Worm (Caenorhabditis elegans) whole organism, early embryonic: Measurements from ENCODE around the gene sre-56.
"Not testable (repeated sequence)": the region's sequence is repeated elsewhere in the genome, so short reads cannot be mapped to it uniquely, and the experiment has no call there.

Experiments
- B0310.2 ChIP-seq: sonication (generic microtip); optimal IDR thresholded peaks from 2 replicates; lab custom pipeline; 2016; ENCODE audit warnings: mild to moderate bottlenecking, missing genetic modification characterization, missing compliant biosample characterization
- aly-1 ChIP-seq: sonication (generic microtip); optimal IDR thresholded peaks from 2 replicates; lab custom pipeline; 2016; ENCODE audit warnings: missing genetic modification characterization, missing compliant biosample characterization
- ama-1 ChIP-seq: fragments of 150-350 bp; optimal IDR thresholded peaks from 2 replicates; lab custom pipeline; 2014
- ceh-13 ChIP-seq: fragments of 200-800 bp; sonication (Bioruptor generic); optimal IDR thresholded peaks from 2 replicates; lab custom pipeline; 2018; ENCODE audit warnings: mild to moderate bottlenecking, missing genetic modification characterization, missing compliant biosample characterization
- ceh-36 ChIP-seq: sonication (generic microtip); optimal IDR thresholded peaks from 2 replicates; lab custom pipeline; 2016; ENCODE audit warnings: missing genetic modification characterization, inconsistent platforms, missing compliant biosample characterization
- ets-7 ChIP-seq: sonication (generic microtip); optimal IDR thresholded peaks from 2 replicates; lab custom pipeline; 2016; ENCODE audit warnings: missing genotype, missing genetic modification characterization, missing compliant biosample characterization
- flt-1 ChIP-seq: fragments of 200-800 bp; sonication (Bioruptor generic); IDR thresholded peaks from 2 replicates; pipeline ENCODE4 v1.3.6; 2022; ENCODE audit warnings: missing genetic modification characterization, missing compliant biosample characterization
- hmbx-1 ChIP-seq: sonication (generic microtip); optimal IDR thresholded peaks from 2 replicates; lab custom pipeline; 2016; ENCODE audit warnings: mild to moderate bottlenecking, missing genetic modification characterization, missing compliant biosample characterization
- hmg-4 ChIP-seq: fragments of 200-800 bp; sonication (Bioruptor generic); optimal IDR thresholded peaks from 2 replicates; lab custom pipeline; 2018; ENCODE audit warnings: mild to moderate bottlenecking, missing genetic modification characterization, missing compliant biosample characterization
- hnd-1 ChIP-seq: sonication (generic microtip); optimal IDR thresholded peaks from 2 replicates; lab custom pipeline; 2016; ENCODE audit warnings: missing genetic modification characterization, missing compliant biosample characterization
- pes-1 ChIP-seq: fragments of 200-800 bp; sonication (Bioruptor generic); IDR thresholded peaks from 2 replicates; pipeline ENCODE4 v1.3.6; 2022; ENCODE audit warnings: missing genetic modification reagents, missing genetic modification characterization, missing compliant biosample characterization
- scrt-1 ChIP-seq: fragments of 200-800 bp; sonication (Bioruptor generic); IDR thresholded peaks from 2 replicates; pipeline ENCODE4 v1.3.6; 2022; ENCODE audit warnings: missing genetic modification characterization, missing compliant biosample characterization
- tbx-11 ChIP-seq: fragments of 200-800 bp; sonication (Bioruptor generic); IDR thresholded peaks from 2 replicates; pipeline ENCODE4 v1.3.6; 2022; ENCODE audit warnings: missing genetic modification characterization, missing compliant biosample characterization
- tra-4 ChIP-seq: sonication (generic microtip); optimal IDR thresholded peaks from 2 replicates; lab custom pipeline; 2017; ENCODE audit warnings: missing genetic modification characterization, missing compliant biosample characterization

DNA sequence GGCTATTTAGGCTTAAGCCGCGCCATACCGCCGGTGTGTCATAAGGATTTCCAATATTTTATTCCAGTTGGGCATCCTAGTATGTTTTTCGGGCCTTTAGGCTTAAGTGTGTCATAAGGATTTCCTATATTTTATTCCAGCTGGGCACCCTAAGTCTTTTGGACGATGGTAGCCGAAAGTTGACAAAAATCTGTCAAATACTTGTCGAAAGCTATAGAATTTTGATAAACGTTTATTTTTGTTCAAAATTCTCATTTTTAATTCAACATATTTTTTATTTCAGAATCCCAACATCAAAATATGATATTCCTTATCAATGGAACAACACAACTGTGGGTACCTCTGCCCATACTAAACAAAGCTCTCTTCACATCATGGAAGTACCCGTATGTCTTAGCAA is 5.7 kb upstream of the sre-56 start, which contains the start of gene sre-49:
- TF ChIP-seq hmg-4 (GFP tag; lab: Kevin White, UChicago); scrt-1; aly-1 (tag; lab: Kevin White, UChicago); ceh-36 (tag; lab: Kevin White, UChicago); ama-1 (lab: Kevin White, UChicago); B0310.2; pes-1 (GFP tag; lab: Robert Waterston, UW); ceh-13; flt-1 (GFP tag; lab: Robert Waterston, UW); ets-7 (tag; lab: Kevin White, UChicago); tbx-11 (GFP tag; lab: Robert Waterston, UW); hnd-1 (tag; lab: Kevin White, UChicago); tra-4 (tag; lab: Kevin White, UChicago); hmbx-1 (tag; lab: Kevin White, UChicago): not testable (repeated sequence)
